Worm (Caenorhabditis elegans): Measurements from ENCODE around the gene E04F6.10.

The E04F6.10 gene

DNA sequence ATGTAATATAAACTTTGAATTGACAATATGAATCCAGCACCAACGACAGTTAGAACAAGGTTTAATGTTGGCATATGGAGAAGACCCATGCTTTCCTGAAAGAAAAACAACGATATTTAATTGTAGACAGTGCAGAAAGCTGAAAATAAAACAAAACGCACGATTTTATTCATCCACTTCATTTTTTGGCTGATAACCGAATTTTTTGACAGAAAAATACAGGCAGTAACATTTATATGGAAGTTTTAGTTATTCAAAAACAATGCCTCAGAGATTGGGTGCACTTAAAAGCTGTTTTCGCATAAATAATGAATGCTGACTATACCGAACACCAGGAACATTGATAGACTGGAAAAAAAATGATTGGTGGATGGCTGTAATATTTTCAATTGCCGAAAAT lies 51.2 kb downstream of the E04F6.10 start, which contains the start of gene mfsd-13.2:
Gene mfsd-13.2, minus strand, starts transcription at position 101 of the 400 bp plus-strand sequence.
- peak in 1 of 2 experiments; percentile 76 for TF ChIP-seq unc-62 (GFP tag; optimal IDR thresholded peaks at IDR 0.05 in 1 of 2)
- TF ChIP-seq unc-62 (tag; optimal IDR thresholded peaks at IDR 0.05) = no peak
- no peak for TF ChIP-seq mdl-1 (tag; optimal IDR thresholded peaks at IDR 0.05)
